Worm (Caenorhabditis elegans): ENCODE results near the gene gcsh-1.

ce11 chrX:14527559-14527958 is 12.7 kb upstream of the gcsh-1 start, which contains the start of gene nspc-18:
- TF ChIP-seq lin-13 (tag; optimal IDR thresholded peaks at IDR 0.05) = no peak
- no peak for TF ChIP-seq nhr-237 (tag; optimal IDR thresholded peaks at IDR 0.05)
- no peak for TF ChIP-seq blmp-1 (tag; optimal IDR thresholded peaks at IDR 0.05)
- TF ChIP-seq mab-5 (tag; optimal IDR thresholded peaks at IDR 0.05) = no peak
- TF ChIP-seq nhr-28 (tag; optimal IDR thresholded peaks at IDR 0.05) = no peak
- no peak for TF ChIP-seq elt-3 (tag; optimal IDR thresholded peaks at IDR 0.05)
- no peak for TF ChIP-seq nhr-76 (tag; optimal IDR thresholded peaks at IDR 0.05)

Data from whole organism, mixed stage, embryonic.